Worm (Caenorhabditis elegans) whole organism, mixed stage, embryonic: Measurements from ENCODE around the gene sqst-4.

Experiments
- M03D4.4 ChIP-seq: sonication (generic microtip); optimal IDR thresholded peaks from 2 replicates; lab custom pipeline; 2017; ENCODE audit warnings: mild to moderate bottlenecking, missing genetic modification characterization, missing compliant biosample characterization
- blmp-1 ChIP-seq: fragments of 150-350 bp; optimal IDR thresholded peaks from 2 replicates; lab custom pipeline; 2014; ENCODE audit warnings: missing biosample characterization, missing genetic modification characterization
- ceh-39 ChIP-seq: fragments of 150-350 bp; optimal IDR thresholded peaks from 2 replicates; lab custom pipeline; 2014; ENCODE audit warnings: missing biosample characterization, missing genetic modification characterization
- ceh-43 ChIP-seq: fragments of 200-800 bp; sonication (Bioruptor generic); optimal IDR thresholded peaks from 2 replicates; lab custom pipeline; 2018; ENCODE audit warnings: mild to moderate bottlenecking, missing genetic modification characterization, moderate library complexity, missing compliant biosample characterization
- ceh-83 ChIP-seq: fragments of 200-800 bp; sonication (Bioruptor generic); optimal IDR thresholded peaks from 2 replicates; lab custom pipeline; 2018; ENCODE audit warnings: mild to moderate bottlenecking, missing genetic modification characterization, missing compliant biosample characterization
- ces-1 ChIP-seq: fragments of 150-350 bp; optimal IDR thresholded peaks from 2 replicates; lab custom pipeline; 2014; ENCODE audit warnings: missing biosample characterization, missing genetic modification reagents, missing genetic modification characterization
- cnd-1 ChIP-seq: fragments of 200-800 bp; sonication (Bioruptor generic); optimal IDR thresholded peaks from 2 replicates; lab custom pipeline; 2018; ENCODE audit warnings: mild to moderate bottlenecking, missing genetic modification characterization, missing compliant biosample characterization
- drap-1 ChIP-seq: fragments of 200-800 bp; sonication (Bioruptor generic); optimal IDR thresholded peaks from 3 replicates; lab custom pipeline; 2018; ENCODE audit warnings: mild to moderate bottlenecking, missing genetic modification characterization, missing compliant biosample characterization
- elt-1 ChIP-seq: sonication (generic microtip); optimal IDR thresholded peaks from 2 replicates; lab custom pipeline; 2017; ENCODE audit warnings: missing genetic modification characterization, mild to moderate bottlenecking, missing compliant biosample characterization, antibody characterized with exemption, moderate library complexity, borderline replicate concordance; ENCODE audit not compliant: insufficient read depth
- flh-1 ChIP-seq: fragments of 200-800 bp; sonication (Bioruptor generic); optimal IDR thresholded peaks from 2 replicates; lab custom pipeline; 2018; ENCODE audit warnings: mild to moderate bottlenecking, missing genetic modification characterization, moderate library complexity, missing compliant biosample characterization
- hlh-1 ChIP-seq: fragments of 150-350 bp; optimal IDR thresholded peaks from 2 replicates; lab custom pipeline; 2014; ENCODE audit warnings: missing biosample characterization, missing genetic modification reagents, missing genetic modification characterization
- lin-13 ChIP-seq: fragments of 150-350 bp; optimal IDR thresholded peaks from 2 replicates; lab custom pipeline; 2014; ENCODE audit warnings: missing biosample characterization, missing genetic modification characterization
- lin-32 ChIP-seq: fragments of 200-800 bp; sonication (Bioruptor generic); optimal IDR thresholded peaks from 2 replicates; lab custom pipeline; 2018; ENCODE audit warnings: mild to moderate bottlenecking, missing genetic modification characterization, missing compliant biosample characterization
- lsy-2 ChIP-seq: fragments of 150-350 bp; optimal IDR thresholded peaks from 2 replicates; lab custom pipeline; 2014; ENCODE audit warnings: missing biosample characterization, missing genetic modification characterization
- mab-5 ChIP-seq: fragments of 150-350 bp; optimal IDR thresholded peaks from 2 replicates; lab custom pipeline; 2014; ENCODE audit warnings: missing biosample characterization, missing genetic modification characterization
- mep-1 ChIP-seq: fragments of 150-350 bp; optimal IDR thresholded peaks from 2 replicates; lab custom pipeline; 2017; ENCODE audit warnings: missing biosample characterization, missing genetic modification reagents, missing genetic modification characterization, inconsistent platforms
- mls-2 ChIP-seq: sonication (generic microtip); optimal IDR thresholded peaks from 2 replicates; lab custom pipeline; 2016; ENCODE audit warnings: mild to moderate bottlenecking, missing genetic modification characterization, moderate library complexity, missing compliant biosample characterization
- nhr-12 ChIP-seq: fragments of 150-350 bp; optimal IDR thresholded peaks from 2 replicates; lab custom pipeline; 2014; ENCODE audit warnings: missing biosample characterization, missing genetic modification characterization
- nhr-237 ChIP-seq: fragments of 150-350 bp; optimal IDR thresholded peaks from 2 replicates; lab custom pipeline; 2014; ENCODE audit warnings: missing biosample characterization, missing genetic modification characterization
- nhr-28 ChIP-seq: fragments of 150-350 bp; optimal IDR thresholded peaks from 2 replicates; lab custom pipeline; 2014; ENCODE audit warnings: missing biosample characterization, missing genetic modification characterization
- nhr-76 ChIP-seq: sonication (generic microtip); optimal IDR thresholded peaks from 2 replicates; lab custom pipeline; 2017; ENCODE audit warnings: missing biosample characterization, missing genetic modification characterization
- pha-4 ChIP-seq: fragments of 150-350 bp; optimal IDR thresholded peaks from 2 replicates; lab custom pipeline; 2018; ENCODE audit warnings: missing biosample characterization, missing genetic modification reagents, missing genetic modification characterization
- sem-2 ChIP-seq: fragments of 200-800 bp; sonication (Bioruptor generic); optimal IDR thresholded peaks from 2 replicates; lab custom pipeline; 2018; ENCODE audit warnings: mild to moderate bottlenecking, missing genetic modification characterization, missing compliant biosample characterization
- snpc-4 ChIP-seq: fragments of 150-350 bp; optimal IDR thresholded peaks from 2 replicates; lab custom pipeline; 2014; ENCODE audit warnings: missing biosample characterization, missing genetic modification characterization
- sptf-1 ChIP-seq: sonication (generic microtip); optimal IDR thresholded peaks from 2 replicates; lab custom pipeline; 2017; ENCODE audit warnings: mild to moderate bottlenecking, missing genetic modification characterization, moderate library complexity, missing compliant biosample characterization
- unc-39 ChIP-seq: fragments of 150-350 bp; optimal IDR thresholded peaks from 2 replicates; lab custom pipeline; 2014; ENCODE audit warnings: missing biosample characterization, missing genetic modification characterization
- unc-62 ChIP-seq: fragments of 150-350 bp; optimal IDR thresholded peaks from 2 replicates; lab custom pipeline; 2014; ENCODE audit warnings: missing biosample characterization, missing genetic modification reagents, missing genetic modification characterization
- zip-8 ChIP-seq: fragments of 150-350 bp; optimal IDR thresholded peaks from 2 replicates; lab custom pipeline; 2014; ENCODE audit warnings: missing biosample characterization, missing genetic modification characterization
- ztf-11 ChIP-seq: fragments of 150-350 bp; optimal IDR thresholded peaks from 2 replicates; lab custom pipeline; 2014; ENCODE audit warnings: missing biosample characterization, missing genetic modification characterization

The sqst-4 gene

DNA sequence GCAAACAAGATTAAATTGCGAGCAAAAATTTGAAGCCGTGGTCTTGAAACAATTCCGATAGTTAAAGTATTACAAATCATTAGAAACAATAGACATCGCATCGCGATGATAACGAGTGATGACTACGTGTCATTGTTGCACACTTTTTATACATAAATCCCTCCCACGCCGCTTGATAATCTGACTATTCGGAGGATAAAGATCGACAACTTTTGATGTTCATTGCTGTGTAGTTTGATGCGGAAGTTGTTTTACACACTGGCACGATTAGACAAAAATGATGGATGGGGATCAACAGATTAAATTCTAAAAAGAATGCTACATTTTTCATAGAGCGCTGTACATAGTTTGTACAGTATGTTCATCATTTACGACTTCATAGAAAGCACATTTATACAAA lies 9.0 kb upstream of the sqst-4 start, which contains the start of gene T08G3.11:
Gene T08G3.11, minus strand, starts transcription at position 101 of the 400 bp plus-strand sequence.
- no peak for TF ChIP-seq sptf-1 (tag; lab: Kevin White, UChicago)
- no peak for TF ChIP-seq pha-4
- TF ChIP-seq M03D4.4 = no peak

DNA sequence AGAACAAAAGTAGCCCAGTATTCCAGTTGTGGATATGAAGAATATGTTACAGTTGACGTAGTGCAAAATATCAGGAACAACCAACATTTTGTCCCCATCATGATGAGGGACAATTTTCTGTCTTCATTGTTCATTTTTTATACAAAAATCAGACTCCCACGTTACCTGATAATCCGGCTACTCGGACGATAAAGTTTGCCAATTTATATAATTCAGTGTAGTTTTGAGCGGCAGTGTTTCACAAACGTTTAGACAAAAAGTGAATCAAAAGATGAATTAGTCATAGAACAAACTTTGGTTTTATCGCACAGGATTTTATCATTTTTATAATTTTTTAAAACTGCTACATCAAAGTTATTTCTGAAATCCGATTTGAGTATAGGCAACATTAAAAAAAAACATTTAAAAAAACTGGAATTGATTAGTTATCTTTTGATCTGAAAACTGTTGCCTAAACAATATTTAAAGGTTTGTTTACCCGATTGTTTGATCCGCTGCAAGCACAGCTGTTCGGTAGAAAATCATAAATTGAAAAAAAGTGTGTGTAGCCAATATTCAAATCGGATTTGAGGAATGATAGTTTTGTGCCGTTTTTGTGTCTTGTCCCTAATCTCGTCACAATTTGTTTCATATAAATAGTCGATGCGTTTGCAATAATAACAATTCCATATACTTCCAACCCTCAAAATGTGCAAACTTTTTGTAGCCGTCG lies 7.2 kb upstream of the sqst-4 start, which contains the start of the genes F57E7.4 and spig-6:
Gene F57E7.4, minus strand, starts transcription at position 101 of the 712 bp plus-strand sequence.
Gene spig-6, plus strand, starts transcription at position 662 of the 712 bp plus-strand sequence.
- TF ChIP-seq flh-1 (GFP tag; lab: Kevin White, UChicago) (no peak), lin-13 (no peak), ces-1 (GFP tag; lab: Kevin White, UChicago) (no peak), elt-1 (no peak), cnd-1 (no peak), unc-62 (no peak), drap-1 (GFP tag; lab: Kevin White, UChicago) (no peak), lin-32 (no peak), ztf-11 (no peak), snpc-4 (tag; lab: Kevin White, UChicago) (no peak), hlh-1 (tag; lab: Kevin White, UChicago) (no peak), pha-4 (no peak)

DNA sequence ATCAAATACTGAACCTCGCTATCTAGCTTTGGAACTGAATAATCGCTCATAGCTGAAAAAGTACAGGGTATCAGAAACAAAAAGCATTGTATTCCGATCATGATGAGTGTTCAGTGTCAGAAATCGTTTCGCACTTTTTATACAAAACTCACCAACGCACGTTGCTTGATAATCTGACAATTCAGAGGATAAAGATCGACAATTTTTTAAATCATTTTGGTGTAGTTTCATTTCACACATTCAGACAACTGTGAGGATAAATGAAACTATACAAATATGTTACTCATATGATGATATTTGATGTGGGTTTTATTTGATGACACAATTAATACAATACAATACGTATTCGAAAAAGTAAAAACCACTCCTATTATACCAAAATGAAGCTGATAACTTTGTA lies 5.2 kb upstream of the sqst-4 start, which contains the start of gene F57E7.2:
Gene F57E7.2, minus strand, starts transcription at position 101 of the 400 bp plus-strand sequence.
- no peak for TF ChIP-seq nhr-28 (tag; lab: Kevin White, UChicago)
- TF ChIP-seq mab-5 (tag; lab: Kevin White, UChicago) = no peak
- TF ChIP-seq lsy-2 (tag; lab: Kevin White, UChicago) = no peak
- TF ChIP-seq lin-13 = no peak
- no peak for TF ChIP-seq drap-1 (GFP tag; lab: Kevin White, UChicago)
- TF ChIP-seq lin-32 = no peak
- no peak for TF ChIP-seq zip-8 (tag; lab: Kevin White, UChicago)
- no peak for TF ChIP-seq nhr-237 (tag; lab: Kevin White, UChicago)
- TF ChIP-seq ztf-11 = no peak

DNA sequence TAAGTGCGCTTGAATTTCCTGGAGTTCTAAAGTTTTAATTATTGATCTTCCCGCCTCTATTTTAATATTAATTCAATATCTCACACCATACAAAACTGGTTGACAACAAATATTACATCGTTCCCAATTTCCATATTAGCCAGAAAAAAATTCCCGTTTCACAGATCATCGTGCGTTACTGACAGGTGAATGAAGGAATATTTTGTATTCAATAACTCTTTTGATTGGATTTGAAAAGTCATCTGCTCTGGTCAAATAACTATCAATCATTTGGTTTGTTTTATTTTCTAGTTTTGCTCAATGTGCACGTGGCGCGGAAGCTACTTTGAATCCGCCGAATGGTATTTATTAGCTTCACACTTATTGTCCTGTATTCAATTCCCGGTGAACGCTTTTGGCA lies 4.6 kb upstream of the sqst-4 start, which contains the start of gene srh-139:
Gene srh-139, plus strand, starts transcription at position 301 of the 400 bp plus-strand sequence.
- TF ChIP-seq M03D4.4 (no peak), unc-39 (tag; lab: Kevin White, UChicago) (no peak), ceh-83 (no peak), blmp-1 (tag; lab: Kevin White, UChicago) (no peak), lsy-2 (tag; lab: Kevin White, UChicago) (no peak), ceh-39 (tag; lab: Kevin White, UChicago) (no peak), cnd-1 (no peak), ceh-43 (GFP tag; lab: Kevin White, UChicago) (no peak), nhr-76 (tag; lab: Kevin White, UChicago) (no peak), lin-32 (no peak), zip-8 (tag; lab: Kevin White, UChicago) (no peak), nhr-237 (tag; lab: Kevin White, UChicago) (no peak), sem-2 (GFP tag; lab: Kevin White, UChicago) (no peak), flh-1 (GFP tag; lab: Kevin White, UChicago) (no peak), ztf-11 (no peak), sptf-1 (tag; lab: Kevin White, UChicago) (no peak), nhr-28 (tag; lab: Kevin White, UChicago) (no peak), mep-1 (tag; lab: Kevin White, UChicago) (no peak), mls-2 (no peak), ces-1 (GFP tag; lab: Kevin White, UChicago) (no peak)

DNA sequence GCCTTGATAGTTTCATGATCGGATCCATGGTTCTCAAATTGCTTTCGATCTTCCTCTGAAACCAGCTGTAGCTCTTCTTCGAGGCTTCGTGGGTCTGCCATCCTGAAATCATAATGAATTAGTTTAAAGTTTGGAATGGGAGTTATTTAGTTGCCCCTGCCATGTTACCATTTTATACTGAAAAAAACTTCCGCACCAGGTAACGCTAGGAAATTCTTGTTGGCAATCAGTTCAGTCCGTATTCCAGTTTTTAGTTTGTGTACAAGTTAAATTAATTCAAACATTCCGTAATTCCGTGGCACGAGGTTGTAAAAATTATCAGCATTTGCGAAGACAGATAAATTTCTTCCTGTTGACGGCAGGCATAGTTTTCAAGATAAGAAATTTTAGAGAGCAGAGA lies 798 bp upstream of the sqst-4 start, which contains the start of gene Y32B12A.5:
Gene Y32B12A.5, minus strand, starts transcription at position 101 of the 400 bp plus-strand sequence.
- TF ChIP-seq ztf-11 (no peak), ceh-83 (no peak), nhr-12 (no peak), nhr-28 (tag; lab: Kevin White, UChicago) (no peak), unc-39 (tag; lab: Kevin White, UChicago) (no peak), hlh-1 (tag; lab: Kevin White, UChicago) (no peak), zip-8 (tag; lab: Kevin White, UChicago) (no peak), flh-1 (GFP tag; lab: Kevin White, UChicago) (no peak), sem-2 (GFP tag; lab: Kevin White, UChicago) (no peak), elt-1 (no peak)
